Fruit fly (Drosophila melanogaster) whole organism, prepupa: ENCODE results near the gene Tdrd3.

Source experiments
- CG10669 ChIP-seq: fragments of 200-800 bp; sonication (Bioruptor generic); optimal IDR thresholded peaks from 3 replicates; lab custom pipeline; 2018; ENCODE audit warnings: missing biosample characterization, mild to moderate bottlenecking, missing genetic modification characterization, moderate library complexity
- CG9139 ChIP-seq: fragments of 200-800 bp; sonication (Bioruptor generic); optimal IDR thresholded peaks from 3 replicates; lab custom pipeline; 2017; ENCODE audit warnings: missing biosample characterization, mild to moderate bottlenecking, missing genetic modification characterization
- Eip75B ChIP-seq: fragments of 200-800 bp; sonication (Bioruptor generic); optimal IDR thresholded peaks from 3 replicates; lab custom pipeline; 2016; ENCODE audit warnings: missing biosample characterization, missing genetic modification characterization
- Eip93F ChIP-seq: fragments of 200-800 bp; sonication (Bioruptor generic); optimal IDR thresholded peaks from 2 replicates; lab custom pipeline; 2016; ENCODE audit warnings: missing biosample characterization, mild to moderate bottlenecking, missing genetic modification characterization
- Gug ChIP-seq: fragments of 200-800 bp; sonication (Bioruptor generic); IDR thresholded peaks from 2 replicates; pipeline ENCODE4 v1.3.6; 2022; ENCODE audit warnings: missing biosample characterization, missing genetic modification characterization
- Hr4 ChIP-seq: fragments of 200-800 bp; sonication (Bioruptor generic); optimal IDR thresholded peaks from 3 replicates; lab custom pipeline; 2016; ENCODE audit warnings: missing biosample characterization, missing genetic modification characterization
- Smox ChIP-seq: fragments of 200-800 bp; sonication (Bioruptor generic); optimal IDR thresholded peaks from 3 replicates; lab custom pipeline; 2016; ENCODE audit warnings: missing biosample characterization, missing genetic modification characterization
- acj6 ChIP-seq: fragments of 200-800 bp; sonication (Bioruptor generic); optimal IDR thresholded peaks from 3 replicates; lab custom pipeline; 2016; ENCODE audit warnings: missing biosample characterization, missing genetic modification characterization
- cyc ChIP-seq: fragments of 200-800 bp; sonication (Bioruptor generic); optimal IDR thresholded peaks from 3 replicates; lab custom pipeline; 2016; ENCODE audit warnings: missing biosample characterization, missing genetic modification characterization

dm6 chr3L:14760949-14761348, 25.6 kb upstream of the Tdrd3 start, which contains the start of gene Trl:
- TF ChIP-seq Hr4 (GFP tag; lab: Kevin White, UChicago), result no peak
- TF ChIP-seq cyc, result no peak
- TF ChIP-seq acj6 (GFP tag; lab: Kevin White, UChicago), result no peak
- no peak for TF ChIP-seq Gug
- TF ChIP-seq CG10669 (GFP tag; lab: Kevin White, UChicago), result no peak
- no peak for TF ChIP-seq Eip93F (GFP tag; lab: Kevin White, UChicago)
- no peak for TF ChIP-seq CG9139 (GFP tag; lab: Kevin White, UChicago)
- TF ChIP-seq Smox (GFP tag; lab: Kevin White, UChicago), result no peak
- no peak for TF ChIP-seq Eip75B (GFP tag; lab: Kevin White, UChicago)
